Fruit fly (Drosophila melanogaster) whole organism, embryonic: ENCODE measurements around the gene CAH1.
A peak's percentile ranks its signal among the peaks of the same experiment; 100 is the strongest.

Experiments used
- Bteb2 ChIP-seq: fragments of 200-800 bp; sonication (Bioruptor generic); optimal IDR thresholded peaks from 2 replicates; lab custom pipeline; 2016; ENCODE audit warnings: missing biosample characterization, missing genetic modification characterization
- CG10274 ChIP-seq: fragments of 200-800 bp; sonication (Bioruptor generic); optimal IDR thresholded peaks from 3 replicates; lab custom pipeline; 2017; ENCODE audit warnings: missing biosample characterization, mild to moderate bottlenecking, missing genetic modification characterization
- CG11560 ChIP-seq: fragments of 200-800 bp; sonication (Bioruptor generic); IDR thresholded peaks from 3 replicates; pipeline ENCODE4 v1.3.6; 2022; ENCODE audit warnings: missing biosample characterization, missing genetic modification characterization
- CG11695 ChIP-seq: fragments of 200-800 bp; sonication (Bioruptor generic); IDR thresholded peaks from 3 replicates; pipeline ENCODE4 v1.3.6; 2022; ENCODE audit warnings: missing biosample characterization, missing genetic modification characterization
- CG1529 ChIP-seq: fragments of 200-800 bp; sonication (Bioruptor generic); optimal IDR thresholded peaks from 3 replicates; lab custom pipeline; 2018; ENCODE audit warnings: missing biosample characterization, missing genetic modification characterization
- CG17328 ChIP-seq: fragments of 200-800 bp; sonication (Bioruptor generic); IDR thresholded peaks from 2 replicates; pipeline ENCODE4 v1.3.6; 2022; ENCODE audit warnings: missing biosample characterization, missing genetic modification characterization
- CG7839 ChIP-seq: fragments of 200-800 bp; sonication (Bioruptor generic); optimal IDR thresholded peaks from 3 replicates; lab custom pipeline; 2018; ENCODE audit warnings: missing biosample characterization, mild to moderate bottlenecking, missing genetic modification characterization, moderate library complexity
- CG8765 ChIP-seq: fragments of 200-800 bp; sonication (Bioruptor generic); IDR thresholded peaks from 2 replicates; pipeline ENCODE4 v1.3.6; 2022; ENCODE audit warnings: missing biosample characterization, missing genetic modification characterization
- Eip74EF ChIP-seq, 2 experiments: fragments of 200-800 bp in 1 of 2; fragments of >200 bp in 1 of 2; sonication (Bioruptor generic) in 1 of 2; optimal IDR thresholded peaks; 2 replicates each; lab custom pipeline; 2017 to 2019; ENCODE audit warnings: missing biosample characterization in 2 of 2, missing genetic modification characterization in 2 of 2, mild to moderate bottlenecking in 1 of 2, moderate library complexity in 1 of 2
- eyg ChIP-seq: fragments of 200-800 bp; sonication (Bioruptor generic); optimal IDR thresholded peaks from 3 replicates; lab custom pipeline; 2016; ENCODE audit warnings: missing biosample characterization, missing genetic modification characterization
- h ChIP-seq: fragments of >200 bp; optimal IDR thresholded peaks from 2 replicates; lab custom pipeline; 2017
- sr ChIP-seq: fragments of 200-800 bp; sonication (Bioruptor generic); IDR thresholded peaks from 3 replicates; pipeline ENCODE4 v1.3.6; 2022; ENCODE audit warnings: missing biosample characterization, missing genetic modification characterization
- wek ChIP-seq: fragments of 200-800 bp; sonication (Bioruptor generic); optimal IDR thresholded peaks from 3 replicates; lab custom pipeline; 2018; ENCODE audit warnings: missing biosample characterization, mild to moderate bottlenecking, missing genetic modification characterization, moderate library complexity

DNA sequence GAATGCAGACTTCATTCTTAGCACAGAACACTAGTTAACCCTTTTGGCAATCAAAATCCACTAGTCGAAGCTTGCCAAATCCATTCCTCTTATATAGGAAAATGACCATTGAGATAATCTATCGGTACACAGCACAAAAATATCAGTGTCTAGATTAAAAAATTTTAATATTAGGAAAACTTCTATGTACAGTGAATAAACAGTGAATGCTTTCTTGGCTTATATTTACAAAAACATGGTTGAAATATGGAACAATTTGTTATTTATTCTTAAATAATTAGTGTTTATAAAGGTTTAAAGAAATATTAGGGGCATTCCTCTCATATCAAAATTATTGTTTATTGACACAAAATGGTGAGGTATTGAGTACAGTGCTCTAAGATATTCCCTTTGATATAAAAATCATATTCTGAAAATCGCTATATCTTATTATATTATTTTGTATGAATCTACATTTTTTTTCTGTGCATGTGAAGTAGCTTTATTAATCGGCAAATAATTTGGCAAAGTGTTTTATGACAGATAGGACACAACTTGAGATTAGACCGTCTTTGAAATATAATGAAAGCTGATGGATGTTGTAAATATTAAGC, 40.4 kb downstream of the CAH1 start, which contains the start of gene CG33306:
- TF ChIP-seq CG7839 (peak; percentile 23), h (lab: Kevin White, UChicago) (no peak), CG11560 (no peak), CG8765 (GFP tag; lab: Robert Waterston, UW) (no peak), CG17328 (GFP tag; lab: Robert Waterston, UW) (no peak), Bteb2 (GFP tag; lab: Kevin White, UChicago) (no peak), CG1529 (GFP tag; lab: Kevin White, UChicago) (no peak), Eip74EF (GFP tag; optimal IDR thresholded peaks at IDR 0.05; lab: Kevin White, UChicago) (no peak), CG11695 (GFP tag; lab: Robert Waterston, UW) (no peak), sr (no peak), eyg (GFP tag; lab: Kevin White, UChicago) (no peak), CG10274 (no peak), wek (no peak)
